Fruit fly (Drosophila melanogaster) whole organism, prepupa: ENCODE data around the gene Ir76a.

ENCODE experiments used
- Blimp-1 ChIP-seq: fragments of 200-800 bp; sonication (Bioruptor generic); optimal IDR thresholded peaks from 3 replicates; lab custom pipeline; 2017; ENCODE audit warnings: missing biosample characterization, missing genetic modification characterization, mild to moderate bottlenecking, moderate library complexity, missing genetic modification reagents
- CG10669 ChIP-seq: fragments of 200-800 bp; sonication (Bioruptor generic); optimal IDR thresholded peaks from 3 replicates; lab custom pipeline; 2018; ENCODE audit warnings: missing biosample characterization, mild to moderate bottlenecking, missing genetic modification characterization, moderate library complexity
- CG11762 ChIP-seq: fragments of 200-800 bp; sonication (Bioruptor generic); optimal IDR thresholded peaks from 3 replicates; lab custom pipeline; 2016; ENCODE audit warnings: missing biosample characterization, missing genetic modification characterization; ENCODE audit not compliant: insufficient read depth
- CG15336 ChIP-seq: fragments of 200-800 bp; sonication (Bioruptor generic); IDR thresholded peaks from 2 replicates; pipeline ENCODE4 v1.3.6; 2022; ENCODE audit warnings: missing biosample characterization, missing genetic modification characterization
- CG16779 ChIP-seq: fragments of 200-800 bp; sonication (Bioruptor generic); optimal IDR thresholded peaks from 3 replicates; lab custom pipeline; 2017; ENCODE audit warnings: missing biosample characterization, mild to moderate bottlenecking, missing genetic modification characterization
- CG3032 ChIP-seq: fragments of 200-800 bp; optimal IDR thresholded peaks from 2 replicates; lab custom pipeline; 2019; ENCODE audit warnings: missing biosample characterization, mild to moderate bottlenecking, missing genetic modification characterization, moderate library complexity
- CG31627 ChIP-seq: fragments of 200-800 bp; sonication (Bioruptor generic); optimal IDR thresholded peaks from 3 replicates; lab custom pipeline; 2016; ENCODE audit warnings: missing biosample characterization, missing genetic modification characterization
- CG32006 ChIP-seq: fragments of 200-800 bp; sonication (Bioruptor generic); optimal IDR thresholded peaks from 3 replicates; lab custom pipeline; 2017; ENCODE audit warnings: missing biosample characterization, mild to moderate bottlenecking, missing genetic modification characterization
- CG3919 ChIP-seq: fragments of 200-800 bp; sonication (Bioruptor generic); optimal IDR thresholded peaks from 3 replicates; lab custom pipeline; 2016; ENCODE audit warnings: missing biosample characterization, missing genetic modification characterization
- CG4318 ChIP-seq: fragments of 200-800 bp; sonication (Bioruptor generic); optimal IDR thresholded peaks from 3 replicates; lab custom pipeline; 2017; ENCODE audit warnings: missing biosample characterization, mild to moderate bottlenecking, missing genetic modification characterization
- CG6163 ChIP-seq: fragments of 200-800 bp; sonication (Bioruptor generic); IDR thresholded peaks from 3 replicates; pipeline ENCODE4 v1.3.6; 2022; ENCODE audit warnings: missing biosample characterization, missing genetic modification characterization
- CG6276 ChIP-seq: fragments of 200-800 bp; sonication (Bioruptor generic); optimal IDR thresholded peaks from 2 replicates; lab custom pipeline; 2017; ENCODE audit warnings: missing biosample characterization, mild to moderate bottlenecking, missing genetic modification characterization
- CG6808 ChIP-seq: fragments of 200-800 bp; sonication (Bioruptor generic); optimal IDR thresholded peaks from 3 replicates; lab custom pipeline; 2017; ENCODE audit warnings: missing biosample characterization, missing genetic modification characterization, mild to moderate bottlenecking, moderate library complexity, missing genetic modification reagents
- CG6854 ChIP-seq: fragments of 200-800 bp; sonication (Bioruptor generic); optimal IDR thresholded peaks from 2 replicates; lab custom pipeline; 2017; ENCODE audit warnings: missing biosample characterization, mild to moderate bottlenecking, missing genetic modification characterization
- CG8119 ChIP-seq: fragments of 200-800 bp; sonication (Bioruptor generic); IDR thresholded peaks from 3 replicates; pipeline ENCODE4 v1.3.6; 2022; ENCODE audit warnings: missing biosample characterization, missing genetic modification characterization
- CG9139 ChIP-seq: fragments of 200-800 bp; sonication (Bioruptor generic); optimal IDR thresholded peaks from 3 replicates; lab custom pipeline; 2017; ENCODE audit warnings: missing biosample characterization, mild to moderate bottlenecking, missing genetic modification characterization
- Eip78C ChIP-seq: fragments of 200-800 bp; sonication (Bioruptor generic); peaks from one replicate; lab custom pipeline; 2016; ENCODE audit warnings: missing biosample characterization, missing genetic modification characterization
- Ets21C ChIP-seq: fragments of 200-800 bp; sonication (Bioruptor generic); optimal IDR thresholded peaks from 3 replicates; lab custom pipeline; 2016; ENCODE audit warnings: missing biosample characterization, missing genetic modification characterization
- Ets96B ChIP-seq: fragments of 200-800 bp; optimal IDR thresholded peaks from 2 replicates; lab custom pipeline; 2019; ENCODE audit warnings: missing biosample characterization, mild to moderate bottlenecking, missing genetic modification characterization, moderate library complexity
- Gug ChIP-seq: fragments of 200-800 bp; sonication (Bioruptor generic); IDR thresholded peaks from 2 replicates; pipeline ENCODE4 v1.3.6; 2022; ENCODE audit warnings: missing biosample characterization, missing genetic modification characterization
- Hr38 ChIP-seq: sonication (Bioruptor generic); optimal IDR thresholded peaks from 2 replicates; lab custom pipeline; 2016; ENCODE audit warnings: missing biosample characterization, missing genetic modification characterization
- Lpt ChIP-seq: fragments of 200-800 bp; sonication (Bioruptor generic); optimal IDR thresholded peaks from 3 replicates; lab custom pipeline; 2016; ENCODE audit warnings: missing biosample characterization, missing genetic modification characterization
- Smox ChIP-seq: fragments of 200-800 bp; sonication (Bioruptor generic); optimal IDR thresholded peaks from 3 replicates; lab custom pipeline; 2016; ENCODE audit warnings: missing biosample characterization, missing genetic modification characterization
- Sox15 ChIP-seq: fragments of 200-800 bp; sonication (Bioruptor generic); optimal IDR thresholded peaks from 3 replicates; lab custom pipeline; 2016; ENCODE audit warnings: missing biosample characterization, missing genetic modification characterization
- achi ChIP-seq: fragments of 200-800 bp; sonication (Bioruptor generic); optimal IDR thresholded peaks from 3 replicates; lab custom pipeline; 2016; ENCODE audit warnings: missing biosample characterization, missing genetic modification characterization
- cyc ChIP-seq: fragments of 200-800 bp; sonication (Bioruptor generic); optimal IDR thresholded peaks from 3 replicates; lab custom pipeline; 2016; ENCODE audit warnings: missing biosample characterization, missing genetic modification characterization
- dac ChIP-seq: fragments of 200-800 bp; sonication (Bioruptor generic); optimal IDR thresholded peaks from 2 replicates; lab custom pipeline; 2017; ENCODE audit warnings: missing biosample characterization, mild to moderate bottlenecking, missing genetic modification characterization
- dsx ChIP-seq: fragments of 200-800 bp; optimal IDR thresholded peaks from 3 replicates; lab custom pipeline; 2019; ENCODE audit warnings: missing biosample characterization, mild to moderate bottlenecking, missing genetic modification characterization, moderate library complexity; ENCODE audit not compliant: poor library complexity, severe bottlenecking
- eg ChIP-seq: fragments of 200-800 bp; sonication (Bioruptor generic); IDR thresholded peaks from 3 replicates; pipeline ENCODE4 v1.3.6; 2022; ENCODE audit warnings: missing biosample characterization, missing genetic modification characterization
- esn ChIP-seq: fragments of 200-800 bp; sonication (Bioruptor generic); optimal IDR thresholded peaks from 2 replicates; lab custom pipeline; 2016; ENCODE audit warnings: missing biosample characterization, mild to moderate bottlenecking, missing genetic modification characterization, moderate library complexity
- fd59A ChIP-seq: fragments of 200-800 bp; sonication (Bioruptor generic); optimal IDR thresholded peaks from 2 replicates; lab custom pipeline; 2017; ENCODE audit warnings: missing biosample characterization, mild to moderate bottlenecking, missing genetic modification characterization, missing genetic modification reagents
- fd85E ChIP-seq: fragments of 200-800 bp; sonication (Bioruptor generic); optimal IDR thresholded peaks from 3 replicates; lab custom pipeline; 2016; ENCODE audit warnings: missing biosample characterization, missing genetic modification characterization
- fkh ChIP-seq: fragments of 200-800 bp; sonication (Bioruptor generic); optimal IDR thresholded peaks from 3 replicates; lab custom pipeline; 2017; ENCODE audit warnings: missing biosample characterization, mild to moderate bottlenecking, missing genetic modification characterization, moderate library complexity
- lz ChIP-seq: fragments of 200-800 bp; sonication (Bioruptor generic); optimal IDR thresholded peaks from 3 replicates; lab custom pipeline; 2016; ENCODE audit warnings: missing biosample characterization, missing genetic modification characterization
- net ChIP-seq: fragments of 200-800 bp; sonication (Bioruptor generic); optimal IDR thresholded peaks from 3 replicates; lab custom pipeline; 2016; ENCODE audit warnings: missing biosample characterization, missing genetic modification characterization
- salr ChIP-seq, 2 experiments: fragments of 200-800 bp; sonication (Bioruptor generic); optimal IDR thresholded peaks; 3 replicates each; lab custom pipeline; 2016 to 2018; ENCODE audit warnings: missing biosample characterization in 2 of 2, missing genetic modification characterization in 2 of 2, mild to moderate bottlenecking in 1 of 2
- spab ChIP-seq: fragments of 200-800 bp; sonication (Bioruptor generic); optimal IDR thresholded peaks from 2 replicates; lab custom pipeline; 2017; ENCODE audit warnings: missing biosample characterization, mild to moderate bottlenecking, missing genetic modification characterization, missing genetic modification reagents
- ss ChIP-seq, 2 experiments: fragments of 200-800 bp; sonication (Bioruptor generic); optimal IDR thresholded peaks; 2 replicates in 1 of 2; 3 replicates in 1 of 2; lab custom pipeline; 2017 to 2018; ENCODE audit warnings: mild to moderate bottlenecking in 2 of 2, missing biosample characterization in 2 of 2, missing genetic modification characterization in 2 of 2, moderate library complexity in 1 of 2
- svp ChIP-seq: fragments of 200-800 bp; sonication (Bioruptor generic); peaks from one replicate; lab custom pipeline; 2016; ENCODE audit warnings: missing biosample characterization, missing genetic modification characterization
- topi ChIP-seq: fragments of 200-800 bp; sonication (Bioruptor generic); optimal IDR thresholded peaks from 3 replicates; lab custom pipeline; 2016; ENCODE audit warnings: missing biosample characterization, missing genetic modification characterization
- vri ChIP-seq: fragments of 200-800 bp; sonication (Bioruptor generic); optimal IDR thresholded peaks from 3 replicates; lab custom pipeline; 2016; ENCODE audit warnings: missing biosample characterization, mild to moderate bottlenecking, missing genetic modification characterization

Gene Ir76a

dm6 chr3L:19790929-19791687, 8.0 kb upstream of the Ir76a start (continued):
- peak; percentile 64 for TF ChIP-seq CG10669 (GFP tag; lab: Kevin White, UChicago)
- TF ChIP-seq svp = peak; percentile 91
- peak; percentile 27 for TF ChIP-seq Smox (GFP tag; lab: Kevin White, UChicago)
- peak; percentile 95 for TF ChIP-seq Eip78C (GFP tag; lab: Kevin White, UChicago)
- no peak for TF ChIP-seq fd85E (GFP tag; lab: Kevin White, UChicago)
- TF ChIP-seq fd59A (GFP tag; lab: Kevin White, UChicago) = peak; percentile 51
- peak; percentile 62 for TF ChIP-seq CG3032 (tag; lab: Kevin White, UChicago)
- TF ChIP-seq CG11762 (GFP tag; lab: Kevin White, UChicago) = peak; percentile 26
- peak; percentile 80 for TF ChIP-seq lz (GFP tag; lab: Kevin White, UChicago)
- peak; percentile 36 for TF ChIP-seq Blimp-1

dm6 chr3L:19791688-19792073, 7.4 kb upstream of the Ir76a start:
- TF ChIP-seq CG4318 (GFP tag; lab: Kevin White, UChicago) (no peak), Lpt (GFP tag; lab: Kevin White, UChicago) (peak; percentile 45), Ets21C (GFP tag; lab: Kevin White, UChicago) (no peak), dsx (peak; percentile 24), CG8119 (GFP tag; lab: Robert Waterston, UW) (0 out of 3 replicates have a peak, but pooled peaks have one; percentile 19), CG6163 (GFP tag; lab: Robert Waterston, UW) (peak; percentile 49; the same call in 1 of the 3 replicates), fkh (peak; percentile 98), achi (no peak), eg (peak; percentile 41; the same call in 1 of the 3 replicates), Hr38 (GFP tag; lab: Kevin White, UChicago) (no peak), ss (GFP tag; optimal IDR thresholded peaks at IDR 0.05; lab: Kevin White, UChicago) (peak in 1 of 2 experiments; percentile 10), CG15336 (GFP tag; lab: Robert Waterston, UW) (peak; percentile 59)

DNA sequence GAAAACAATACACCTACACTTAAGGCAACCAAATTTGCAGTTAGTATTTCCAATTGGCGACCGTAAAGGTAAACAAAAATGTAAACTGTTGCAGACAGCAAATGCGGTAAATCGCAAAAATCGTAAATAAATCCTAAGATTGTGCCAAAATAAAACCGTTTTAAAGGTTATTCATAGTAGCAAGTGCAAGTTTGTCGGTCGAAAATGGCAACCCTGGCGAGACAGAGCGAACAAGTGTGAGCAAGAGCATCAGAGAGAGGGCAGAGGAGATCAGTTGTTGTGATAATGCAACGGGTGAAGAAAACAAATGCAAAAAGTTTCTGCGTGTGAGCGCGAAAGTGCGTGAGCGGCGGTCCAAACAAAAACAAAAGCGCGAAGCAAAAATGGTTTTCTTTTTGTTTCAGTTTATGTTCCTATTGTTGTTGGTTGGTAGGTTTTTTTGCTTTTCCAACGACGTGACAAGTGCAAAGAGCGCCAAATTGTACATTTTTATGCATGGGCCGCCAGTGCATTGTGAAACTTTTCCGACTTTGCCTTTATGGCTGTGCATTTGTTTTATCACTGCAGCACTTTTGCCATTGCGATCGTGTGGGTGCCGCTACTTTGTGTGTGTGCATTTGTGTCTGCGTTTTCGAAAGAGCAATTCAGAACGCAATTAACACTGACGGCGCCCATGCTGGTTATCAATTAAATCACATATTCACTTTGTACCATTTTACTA, 6.2 kb upstream of the Ir76a start:
- TF ChIP-seq esn (no peak), vri (no peak), Lpt (GFP tag; lab: Kevin White, UChicago) (peak; percentile 51), CG6163 (GFP tag; lab: Robert Waterston, UW) (peak; percentile 70; the same call in 2 of the 3 replicates), CG16779 (tag; lab: Kevin White, UChicago) (peak; percentile 32), cyc (GFP tag; lab: Kevin White, UChicago) (no peak), CG4318 (GFP tag; lab: Kevin White, UChicago) (no peak), CG9139 (peak; percentile 1), CG8119 (GFP tag; lab: Robert Waterston, UW) (peak; percentile 81), Eip78C (GFP tag; lab: Kevin White, UChicago) (no peak), CG15336 (GFP tag; lab: Robert Waterston, UW) (peak; percentile 75), CG6276 (GFP tag; lab: Kevin White, UChicago) (peak; percentile 80), CG6854 (GFP tag; lab: Kevin White, UChicago) (no peak), dac (GFP tag; lab: Kevin White, UChicago) (peak; percentile 31), Sox15 (GFP tag; lab: Kevin White, UChicago) (no peak), net (GFP tag; lab: Kevin White, UChicago) (peak; percentile 35), CG6808 (peak; percentile 72), spab (GFP tag; lab: Kevin White, UChicago) (peak; percentile 21), salr (GFP tag; optimal IDR thresholded peaks at IDR 0.05; lab: Kevin White, UChicago) (peak in 1 of 2 experiments; percentile 24), CG31627 (GFP tag; lab: Kevin White, UChicago) (no peak), CG11762 (GFP tag; lab: Kevin White, UChicago) (no peak), topi (GFP tag; lab: Kevin White, UChicago) (no peak), CG32006 (GFP tag; lab: Kevin White, UChicago) (peak; percentile 48), fd85E (GFP tag; lab: Kevin White, UChicago) (no peak), ss (GFP tag; optimal IDR thresholded peaks at IDR 0.05; lab: Kevin White, UChicago) (peak; percentile 57 to 76), eg (peak; percentile 92), Gug (GFP tag; lab: Robert Waterston, UW) (peak; percentile 22; the same call in 1 of the 2 replicates), CG3919 (GFP tag; lab: Kevin White, UChicago) (no peak), Ets96B (tag; lab: Kevin White, UChicago) (peak; percentile 44)
